Worm (Caenorhabditis elegans) whole organism, L4 larva: Measurements from ENCODE around the gene ric-4.
A peak's percentile ranks its signal among the peaks of the same experiment; 100 is the strongest.

Source experiments
- D1046.2 ChIP-seq: fragments of 200-800 bp; sonication (Bioruptor generic); IDR thresholded peaks from 2 replicates; pipeline ENCODE4 v1.3.6; 2022; ENCODE audit warnings: missing genetic modification characterization, missing compliant biosample characterization
- F10B5.3 ChIP-seq: sonication (generic microtip); optimal IDR thresholded peaks from 2 replicates; lab custom pipeline; 2016; ENCODE audit warnings: mild to moderate bottlenecking, missing genetic modification characterization, missing compliant biosample characterization
- F37D6.2 ChIP-seq: sonication (generic microtip); optimal IDR thresholded peaks from 2 replicates; lab custom pipeline; 2016; ENCODE audit warnings: mild to moderate bottlenecking, missing genetic modification characterization, missing compliant biosample characterization
- F44E2.7 ChIP-seq: fragments of 200-800 bp; sonication (Bioruptor generic); IDR thresholded peaks from 2 replicates; pipeline ENCODE4 v2.1.2; 2022; ENCODE audit warnings: missing genetic modification characterization, missing compliant biosample characterization
- F49E8.2 ChIP-seq: sonication (generic microtip); optimal IDR thresholded peaks from 2 replicates; lab custom pipeline; 2016; ENCODE audit warnings: missing compliant biosample characterization, mild to moderate bottlenecking, missing genetic modification characterization, borderline replicate concordance
- T20F7.1 ChIP-seq: fragments of 200-800 bp; sonication (Bioruptor generic); optimal IDR thresholded peaks from 2 replicates; lab custom pipeline; 2018; ENCODE audit warnings: mild to moderate bottlenecking, missing genetic modification characterization, missing compliant biosample characterization
- T26A8.4 ChIP-seq: fragments of 200-800 bp; sonication (Bioruptor generic); IDR thresholded peaks from 2 replicates; pipeline ENCODE4 v1.3.6; 2022; ENCODE audit warnings: missing genetic modification characterization, missing compliant biosample characterization
- Y48G9A.11 ChIP-seq: fragments of 200-800 bp; sonication (Bioruptor generic); IDR thresholded peaks from 2 replicates; pipeline ENCODE4 v1.3.6; 2022; ENCODE audit warnings: missing genetic modification reagents, missing genetic modification characterization, missing compliant biosample characterization
- ZK337.2 ChIP-seq: fragments of 200-800 bp; sonication (Bioruptor generic); IDR thresholded peaks from 2 replicates; pipeline ENCODE4 v1.3.6; 2022; ENCODE audit warnings: missing genetic modification reagents, missing genetic modification characterization, missing compliant biosample characterization
- arid-1 ChIP-seq: fragments of 200-800 bp; sonication (Bioruptor generic); conservative IDR thresholded peaks from 2 replicates; pipeline ENCODE4 v1.3.6; 2022; ENCODE audit warnings: missing genetic modification reagents, missing genetic modification characterization, missing compliant biosample characterization
- ceh-20 ChIP-seq: fragments of 200-800 bp; sonication (Bioruptor generic); IDR thresholded peaks from 2 replicates; pipeline ENCODE4 v1.3.6; 2022; ENCODE audit warnings: missing genetic modification reagents, missing genetic modification characterization, missing compliant biosample characterization
- ceh-32 ChIP-seq: sonication (generic microtip); optimal IDR thresholded peaks from 2 replicates; lab custom pipeline; 2016; ENCODE audit warnings: mild to moderate bottlenecking, missing genetic modification characterization, missing compliant biosample characterization; ENCODE audit not compliant: poor library complexity
- ceh-82 ChIP-seq: sonication (generic microtip); optimal IDR thresholded peaks from 2 replicates; lab custom pipeline; 2017; ENCODE audit warnings: missing biosample characterization, missing genetic modification characterization
- ces-1 ChIP-seq: fragments of 150-350 bp; sonication (generic microtip); optimal IDR thresholded peaks from 4 replicates; lab custom pipeline; 2014; ENCODE audit warnings: missing biosample characterization, missing genetic modification reagents, missing genetic modification characterization
- ctbp-1 ChIP-seq: fragments of 200-800 bp; sonication (Bioruptor generic); IDR thresholded peaks from 2 replicates; pipeline ENCODE4 v1.3.6; 2022; ENCODE audit warnings: missing genetic modification reagents, missing genetic modification characterization, missing compliant biosample characterization
- daf-19 ChIP-seq: fragments of 200-800 bp; sonication (Bioruptor generic); conservative IDR thresholded peaks from 2 replicates; pipeline ENCODE4 v1.3.6; 2022; ENCODE audit warnings: missing genetic modification characterization, missing compliant biosample characterization
- dmd-6 ChIP-seq: fragments of 200-800 bp; sonication (Bioruptor generic); IDR thresholded peaks from 2 replicates; pipeline ENCODE4 v1.3.6; 2022; ENCODE audit warnings: missing genetic modification reagents, missing genetic modification characterization, missing compliant biosample characterization
- dpl-1 ChIP-seq: fragments of 150-350 bp; optimal IDR thresholded peaks from 2 replicates; lab custom pipeline; 2014; ENCODE audit warnings: missing biosample characterization, missing genetic modification reagents, missing genetic modification characterization
- egl-43 ChIP-seq: fragments of 200-800 bp; sonication (Bioruptor generic); IDR thresholded peaks from 2 replicates; pipeline ENCODE4 v1.3.6; 2022; ENCODE audit warnings: missing genetic modification reagents, missing genetic modification characterization, missing compliant biosample characterization
- fkh-10 ChIP-seq: fragments of 150-350 bp; optimal IDR thresholded peaks from 2 replicates; lab custom pipeline; 2014; ENCODE audit warnings: missing biosample characterization, missing genetic modification reagents, missing genetic modification characterization
- hif-1 ChIP-seq, 2 experiments: sonication (generic microtip); optimal IDR thresholded peaks; 2 replicates each; lab custom pipeline; 2016 to 2017; ENCODE audit warnings: missing compliant biosample characterization in 2 of 2, missing genetic modification characterization in 2 of 2, missing genetic modification reagents in 2 of 2, missing genotype in 2 of 2, mild to moderate bottlenecking in 1 of 2
- hlh-11 ChIP-seq: fragments of 200-800 bp; sonication (Bioruptor generic); optimal IDR thresholded peaks from 2 replicates; lab custom pipeline; 2018; ENCODE audit warnings: mild to moderate bottlenecking, missing genetic modification characterization, missing compliant biosample characterization
- lin-15B ChIP-seq: fragments of 150-350 bp; sonication (generic microtip); optimal IDR thresholded peaks from 3 replicates; lab custom pipeline; 2014; ENCODE audit warnings: missing biosample characterization, missing genetic modification characterization
- lin-38 ChIP-seq: fragments of 200-800 bp; sonication (Bioruptor generic); IDR thresholded peaks from 2 replicates; pipeline ENCODE4 v1.3.6; 2022; ENCODE audit warnings: missing genetic modification reagents, missing genetic modification characterization, missing compliant biosample characterization
- lir-3 ChIP-seq: sonication (generic microtip); optimal IDR thresholded peaks from 2 replicates; lab custom pipeline; 2016; ENCODE audit warnings: mild to moderate bottlenecking, missing genetic modification characterization, missing compliant biosample characterization
- mdt-29 ChIP-seq: fragments of 200-800 bp; sonication (Bioruptor generic); IDR thresholded peaks from 2 replicates; pipeline ENCODE4 v1.3.6; 2022; ENCODE audit warnings: missing genetic modification reagents, missing genetic modification characterization, missing compliant biosample characterization
- mep-1 ChIP-seq: fragments of 150-350 bp; sonication (generic microtip); optimal IDR thresholded peaks from 3 replicates; lab custom pipeline; 2014; ENCODE audit warnings: missing biosample characterization, missing genetic modification characterization
- mes-2 ChIP-seq: sonication (generic microtip); optimal IDR thresholded peaks from 2 replicates; lab custom pipeline; 2016; ENCODE audit warnings: missing genotype, mild to moderate bottlenecking, missing genetic modification characterization, missing compliant biosample characterization; ENCODE audit not compliant: poor library complexity, severe bottlenecking
- mxl-2 ChIP-seq: fragments of 200-800 bp; sonication (Bioruptor generic); conservative IDR thresholded peaks from 2 replicates; pipeline ENCODE4 v1.3.6; 2022; ENCODE audit warnings: missing genetic modification reagents, missing genetic modification characterization, missing compliant biosample characterization
- nhr-11 ChIP-seq: fragments of 150-350 bp; optimal IDR thresholded peaks from 2 replicates; lab custom pipeline; 2014; ENCODE audit warnings: missing biosample characterization, missing genetic modification characterization
- nhr-111 ChIP-seq: fragments of 200-800 bp; sonication (Bioruptor generic); optimal IDR thresholded peaks from 2 replicates; lab custom pipeline; 2018; ENCODE audit warnings: mild to moderate bottlenecking, missing genetic modification characterization, missing compliant biosample characterization
- nhr-25 ChIP-seq: sonication (generic microtip); optimal IDR thresholded peaks from 2 replicates; lab custom pipeline; 2017; ENCODE audit warnings: missing genetic modification characterization, mild to moderate bottlenecking, missing compliant biosample characterization, antibody characterized with exemption, moderate library complexity, borderline replicate concordance; ENCODE audit not compliant: insufficient read depth
- nhr-28 ChIP-seq: fragments of 150-350 bp; optimal IDR thresholded peaks from 2 replicates; lab custom pipeline; 2014; ENCODE audit warnings: missing biosample characterization, missing genetic modification characterization
- nhr-42 ChIP-seq: fragments of 200-800 bp; sonication (Bioruptor generic); IDR thresholded peaks from 2 replicates; pipeline ENCODE4 v1.3.6; 2022; ENCODE audit warnings: missing genetic modification characterization, missing compliant biosample characterization
- nhr-76 ChIP-seq: fragments of 150-350 bp; optimal IDR thresholded peaks from 2 replicates; lab custom pipeline; 2014; ENCODE audit warnings: missing biosample characterization, missing genetic modification characterization
- pha-4 ChIP-seq, 2 experiments: fragments of 150-350 bp in 1 of 2; fragments of 200-800 bp in 1 of 2; sonication (Bioruptor generic) in 1 of 2; IDR thresholded peaks in 1 of 2; optimal IDR thresholded peaks in 1 of 2; 2 replicates each; pipeline versions ENCODE4 v1.3.6 to Lab custom; 2014 to 2022; ENCODE audit warnings: missing genetic modification characterization in 2 of 2, missing genetic modification reagents in 2 of 2, missing biosample characterization in 1 of 2, missing compliant biosample characterization in 1 of 2
- php-3 ChIP-seq: fragments of 200-800 bp; sonication (Bioruptor generic); IDR thresholded peaks from 2 replicates; pipeline ENCODE4 v1.3.6; 2022; ENCODE audit warnings: missing genetic modification reagents, missing genetic modification characterization, missing compliant biosample characterization
- sdz-12 ChIP-seq: fragments of 200-800 bp; sonication (Bioruptor generic); optimal IDR thresholded peaks from 2 replicates; lab custom pipeline; 2018; ENCODE audit warnings: mild to moderate bottlenecking, missing genetic modification characterization, missing compliant biosample characterization
- snpc-1.2 ChIP-seq: fragments of 200-800 bp; sonication (Bioruptor generic); IDR thresholded peaks from 2 replicates; pipeline ENCODE4 v1.3.6; 2022; ENCODE audit warnings: missing genetic modification reagents, missing genetic modification characterization, missing compliant biosample characterization
- tag-97 ChIP-seq: fragments of 200-800 bp; sonication (Bioruptor generic); IDR thresholded peaks from 2 replicates; pipeline ENCODE4 v1.3.6; 2022; ENCODE audit warnings: missing genetic modification characterization, missing compliant biosample characterization
- unc-130 ChIP-seq: sonication (generic microtip); optimal IDR thresholded peaks from 2 replicates; lab custom pipeline; 2016; ENCODE audit warnings: missing genetic modification reagents, missing genetic modification characterization, missing compliant biosample characterization
- unc-39 ChIP-seq: sonication (generic microtip); optimal IDR thresholded peaks from 2 replicates; lab custom pipeline; 2017; ENCODE audit warnings: missing biosample characterization, missing genetic modification characterization
- unc-62 ChIP-seq, 3 experiments: fragments of 150-350 bp in 1 of 3; sonication (generic microtip); optimal IDR thresholded peaks in 2 of 3; peaks in 1 of 3; 1 replicate in 1 of 3; 2 replicates in 2 of 3; lab custom pipeline; 2014 to 2017; ENCODE audit warnings: missing biosample characterization in 3 of 3, missing genetic modification characterization in 3 of 3, missing genetic modification reagents in 3 of 3, missing genotype in 1 of 3
- vab-7 ChIP-seq: fragments of 200-800 bp; sonication (Bioruptor generic); IDR thresholded peaks from 2 replicates; pipeline ENCODE4 v1.3.6; 2022; ENCODE audit warnings: missing genetic modification reagents, missing genetic modification characterization, missing compliant biosample characterization
- zfp-2 ChIP-seq: sonication (generic microtip); optimal IDR thresholded peaks from 2 replicates; lab custom pipeline; 2016; ENCODE audit warnings: mild to moderate bottlenecking, missing genetic modification characterization, missing compliant biosample characterization
- zip-2 ChIP-seq: fragments of 150-350 bp; optimal IDR thresholded peaks from 2 replicates; lab custom pipeline; 2014; ENCODE audit warnings: missing biosample characterization, missing genetic modification characterization
- ztf-7 ChIP-seq: fragments of 150-350 bp; optimal IDR thresholded peaks from 2 replicates; lab custom pipeline; 2014; ENCODE audit warnings: missing biosample characterization, missing genetic modification characterization

Gene ric-4

ce11 chrV:10239861-10240260 is 30.3 kb downstream of the ric-4 start, which contains the start of gene fipr-8:
Gene fipr-8 (minus strand): TSS chrV:10239961.
- TF ChIP-seq nhr-76 (no peak), Y48G9A.11 (GFP tag; lab: Robert Waterston, UW) (no peak), ceh-82 (no peak), D1046.2 (GFP tag; lab: Robert Waterston, UW) (no peak), unc-62 (GFP tag; optimal IDR thresholded peaks at IDR 0.05 in 1 of 2; lab: Kevin White, UChicago) (no peak), unc-62 (tag; optimal IDR thresholded peaks at IDR 0.05; lab: Kevin White, UChicago) (no peak), ZK337.2 (GFP tag; lab: Robert Waterston, UW) (no peak), T20F7.1 (GFP tag; lab: Kevin White, UChicago) (no peak), F49E8.2 (tag; lab: Kevin White, UChicago) (no peak), mes-2 (no peak), zip-2 (tag; lab: Kevin White, UChicago) (no peak), mdt-29 (GFP tag; lab: Robert Waterston, UW) (no peak), T26A8.4 (GFP tag; lab: Robert Waterston, UW) (no peak), hlh-11 (no peak), php-3 (no peak), lir-3 (tag; lab: Kevin White, UChicago) (no peak), sdz-12 (GFP tag; lab: Kevin White, UChicago) (no peak)

- no peak for TF ChIP-seq F37D6.2 (tag; lab: Kevin White, UChicago)
- no peak for TF ChIP-seq ces-1 (GFP tag; lab: Kevin White, UChicago)
- no peak for TF ChIP-seq lin-15B
- no peak for TF ChIP-seq pha-4 (GFP tag; IDR thresholded peaks at IDR 0.05; lab: Robert Waterston, UW)
- no peak for TF ChIP-seq pha-4 (tag; optimal IDR thresholded peaks at IDR 0.05; lab: Kevin White, UChicago)
- TF ChIP-seq lin-38: peak; percentile 70
- TF ChIP-seq mxl-2 (GFP tag; lab: Robert Waterston, UW): no peak
- no peak for TF ChIP-seq nhr-111 (GFP tag; lab: Kevin White, UChicago)
- TF ChIP-seq nhr-28 (tag; lab: Kevin White, UChicago): no peak
- no peak for TF ChIP-seq fkh-10
- TF ChIP-seq ctbp-1: no peak
- no peak for TF ChIP-seq arid-1 (GFP tag; lab: Robert Waterston, UW)
- TF ChIP-seq mes-2: peak; percentile 56
- no peak for TF ChIP-seq tag-97 (GFP tag; lab: Robert Waterston, UW)
- no peak for TF ChIP-seq mep-1 (tag; lab: Kevin White, UChicago)
- TF ChIP-seq zfp-2: no peak
- no peak for TF ChIP-seq daf-19
- TF ChIP-seq nhr-11 (tag; lab: Kevin White, UChicago): no peak
- no peak for TF ChIP-seq unc-130 (GFP tag; lab: Kevin White, UChicago)
- peak; percentile 39; the same call in 1 of the 2 replicates for TF ChIP-seq vab-7 (GFP tag; lab: Robert Waterston, UW)
- TF ChIP-seq egl-43 (GFP tag; lab: Robert Waterston, UW): no peak
- no peak for TF ChIP-seq nhr-25
- TF ChIP-seq nhr-42 (GFP tag; lab: Robert Waterston, UW): no peak
- no peak for TF ChIP-seq F44E2.7
- TF ChIP-seq zip-2 (tag; lab: Kevin White, UChicago): no peak
- TF ChIP-seq dpl-1 (GFP tag; lab: Kevin White, UChicago): peak; percentile 14
- TF ChIP-seq F49E8.2 (tag; lab: Kevin White, UChicago): no peak
- no peak for TF ChIP-seq ceh-32
- no peak for TF ChIP-seq sdz-12 (GFP tag; lab: Kevin White, UChicago)
- no peak for TF ChIP-seq snpc-1.2
- TF ChIP-seq dmd-6 (GFP tag; lab: Robert Waterston, UW): no peak
- no peak for TF ChIP-seq ZK337.2 (GFP tag; lab: Robert Waterston, UW)
- no peak for TF ChIP-seq ceh-82
- TF ChIP-seq php-3: no peak
- TF ChIP-seq ceh-20 (GFP tag; lab: Robert Waterston, UW): no peak
- TF ChIP-seq F10B5.3 (tag; lab: Kevin White, UChicago): no peak
- TF ChIP-seq unc-39 (tag; lab: Kevin White, UChicago): no peak
- TF ChIP-seq Y48G9A.11 (GFP tag; lab: Robert Waterston, UW): peak; percentile 40; the same call in 1 of the 2 replicates
- no peak for TF ChIP-seq ztf-7
- TF ChIP-seq unc-62 (GFP tag; optimal IDR thresholded peaks at IDR 0.05 in 1 of 2; lab: Kevin White, UChicago): peak in 1 of 2 experiments; percentile 28
- no peak for TF ChIP-seq unc-62 (tag; optimal IDR thresholded peaks at IDR 0.05; lab: Kevin White, UChicago)
- no peak for TF ChIP-seq hif-1 (tag; optimal IDR thresholded peaks at IDR 0.05; lab: Kevin White, UChicago)
Observed at ce11 chrV:10238665-10239064, 31.4 kb downstream of the ric-4 start, which contains the start of gene fubl-1. Gene fubl-1 (minus strand): TSS chrV:10238866.
